Fruit fly (Drosophila melanogaster) whole organism, embryonic: ENCODE data around the gene CG8300.

Source experiments
- B-H1 ChIP-seq: fragments of 200-800 bp; sonication (Bioruptor generic); IDR thresholded peaks from 3 replicates; pipeline ENCODE4 v1.3.6; 2022; ENCODE audit warnings: missing biosample characterization, missing genetic modification characterization
- CG10654 ChIP-seq: fragments of 200-800 bp; sonication (Bioruptor generic); optimal IDR thresholded peaks from 2 replicates; lab custom pipeline; 2016; ENCODE audit warnings: missing biosample characterization, missing genetic modification characterization
- CG12071 ChIP-seq: fragments of 200-800 bp; sonication (Bioruptor generic); optimal IDR thresholded peaks from 3 replicates; lab custom pipeline; 2018; ENCODE audit warnings: missing biosample characterization, mild to moderate bottlenecking, missing genetic modification characterization
- CG12219 ChIP-seq: fragments of 200-800 bp; sonication (Bioruptor generic); optimal IDR thresholded peaks from 3 replicates; lab custom pipeline; 2018; ENCODE audit warnings: missing biosample characterization, mild to moderate bottlenecking, missing genetic modification characterization
- CG13287 ChIP-seq: fragments of 200-800 bp; sonication (Bioruptor generic); IDR thresholded peaks from 2 replicates; pipeline ENCODE4 v1.3.6; 2022; ENCODE audit warnings: missing biosample characterization, missing genetic modification characterization; ENCODE audit not compliant: partially characterized antibody
- CG14965 ChIP-seq: fragments of 200-800 bp; sonication (Bioruptor generic); optimal IDR thresholded peaks from 2 replicates; lab custom pipeline; 2016; ENCODE audit warnings: missing biosample characterization, missing genetic modification characterization, borderline replicate concordance
- CG1529 ChIP-seq: fragments of 200-800 bp; sonication (Bioruptor generic); optimal IDR thresholded peaks from 3 replicates; lab custom pipeline; 2018; ENCODE audit warnings: missing biosample characterization, missing genetic modification characterization
- CG15696 ChIP-seq: fragments of 200-800 bp; sonication (Bioruptor generic); optimal IDR thresholded peaks from 2 replicates; lab custom pipeline; 2019; ENCODE audit warnings: missing biosample characterization, mild to moderate bottlenecking, missing genetic modification characterization, moderate library complexity
- CG17568 ChIP-seq: fragments of 200-800 bp; sonication (Bioruptor generic); optimal IDR thresholded peaks from 2 replicates; lab custom pipeline; 2018; ENCODE audit warnings: missing biosample characterization, mild to moderate bottlenecking, missing genetic modification characterization, moderate library complexity
- CG17912 ChIP-seq: fragments of 200-800 bp; sonication (Bioruptor generic); optimal IDR thresholded peaks from 2 replicates; lab custom pipeline; 2018; ENCODE audit warnings: missing biosample characterization, mild to moderate bottlenecking, missing genetic modification characterization
- CG18599 ChIP-seq: fragments of 200-800 bp; sonication (Bioruptor generic); optimal IDR thresholded peaks from 3 replicates; lab custom pipeline; 2017; ENCODE audit warnings: missing biosample characterization, missing genetic modification characterization, mild to moderate bottlenecking, moderate library complexity, missing genetic modification reagents
- CG2116 ChIP-seq: fragments of 200-800 bp; sonication (Bioruptor generic); optimal IDR thresholded peaks from 3 replicates; lab custom pipeline; 2018; ENCODE audit warnings: missing biosample characterization, mild to moderate bottlenecking, missing genetic modification characterization
- CG2712 ChIP-seq: fragments of 200-800 bp; optimal IDR thresholded peaks from 3 replicates; lab custom pipeline; 2019; ENCODE audit warnings: missing biosample characterization, mild to moderate bottlenecking, missing genetic modification characterization, moderate library complexity
- CG2889 ChIP-seq: fragments of 200-800 bp; sonication (Bioruptor generic); IDR thresholded peaks from 3 replicates; pipeline ENCODE4 v1.3.6; 2022; ENCODE audit warnings: missing biosample characterization, missing genetic modification characterization
- CG31441 ChIP-seq: fragments of 200-800 bp; sonication (Bioruptor generic); IDR thresholded peaks from 2 replicates; pipeline ENCODE4 v1.3.6; 2022; ENCODE audit warnings: missing biosample characterization, missing genetic modification characterization
- CG32772 ChIP-seq: fragments of 200-800 bp; sonication (Bioruptor generic); IDR thresholded peaks from 2 replicates; pipeline ENCODE4 v1.3.6; 2022; ENCODE audit warnings: missing biosample characterization, missing genetic modification characterization
- CG3281 ChIP-seq: fragments of 200-800 bp; sonication (Bioruptor generic); optimal IDR thresholded peaks from 3 replicates; lab custom pipeline; 2017; ENCODE audit warnings: missing biosample characterization, mild to moderate bottlenecking, missing genetic modification characterization
- CG33557 ChIP-seq: fragments of 200-800 bp; sonication (Bioruptor generic); optimal IDR thresholded peaks from 2 replicates; lab custom pipeline; 2019; ENCODE audit warnings: missing biosample characterization, mild to moderate bottlenecking, missing genetic modification characterization, moderate library complexity
- CG34224 ChIP-seq: fragments of 200-800 bp; sonication (Bioruptor generic); IDR thresholded peaks from 3 replicates; pipeline ENCODE4 v1.3.6; 2022; ENCODE audit warnings: missing biosample characterization, missing genetic modification characterization; ENCODE audit not compliant: partially characterized antibody
- CG4424 ChIP-seq: fragments of 200-800 bp; sonication (Bioruptor generic); optimal IDR thresholded peaks from 3 replicates; lab custom pipeline; 2016; ENCODE audit warnings: missing biosample characterization, missing genetic modification characterization
- CG4820 ChIP-seq: fragments of 200-800 bp; sonication (Bioruptor generic); optimal IDR thresholded peaks from 3 replicates; lab custom pipeline; 2016; ENCODE audit warnings: missing biosample characterization, missing genetic modification characterization
- CG7556 ChIP-seq: fragments of 200-800 bp; sonication (Bioruptor generic); optimal IDR thresholded peaks from 2 replicates; lab custom pipeline; 2017; ENCODE audit warnings: missing biosample characterization, mild to moderate bottlenecking, missing genetic modification characterization
- CG7963 ChIP-seq: fragments of 200-800 bp; sonication (Bioruptor generic); IDR thresholded peaks from 3 replicates; pipeline ENCODE4 v1.3.6; 2022; ENCODE audit warnings: missing biosample characterization, missing genetic modification characterization; ENCODE audit not compliant: partially characterized antibody
- CG8765 ChIP-seq: fragments of 200-800 bp; sonication (Bioruptor generic); IDR thresholded peaks from 2 replicates; pipeline ENCODE4 v1.3.6; 2022; ENCODE audit warnings: missing biosample characterization, missing genetic modification characterization
- CG8944 ChIP-seq: fragments of 200-800 bp; sonication (Bioruptor generic); optimal IDR thresholded peaks from 3 replicates; lab custom pipeline; 2016; ENCODE audit warnings: missing biosample characterization, missing genetic modification characterization
- CG9215 ChIP-seq: fragments of 200-800 bp; sonication (Bioruptor generic); IDR thresholded peaks from 2 replicates; pipeline ENCODE4 v1.3.6; 2022; ENCODE audit warnings: missing biosample characterization, missing genetic modification characterization
- CG9876 ChIP-seq: fragments of 200-800 bp; sonication (Bioruptor generic); optimal IDR thresholded peaks from 2 replicates; lab custom pipeline; 2016; ENCODE audit warnings: missing biosample characterization, missing genetic modification characterization
- Dek ChIP-seq: fragments of 200-800 bp; sonication (Bioruptor generic); optimal IDR thresholded peaks from 3 replicates; lab custom pipeline; 2019; ENCODE audit warnings: missing biosample characterization, mild to moderate bottlenecking, missing genetic modification characterization, moderate library complexity
- Dip2 ChIP-seq: fragments of 200-800 bp; sonication (Bioruptor generic); IDR thresholded peaks from 2 replicates; pipeline ENCODE4 v1.3.6; 2022; ENCODE audit warnings: missing biosample characterization, missing genetic modification characterization
- Doc2 ChIP-seq: fragments of 200-800 bp; sonication (Bioruptor generic); IDR thresholded peaks from 2 replicates; pipeline ENCODE4 v1.3.6; 2022; ENCODE audit warnings: missing biosample characterization, missing genetic modification characterization
- E2f2 ChIP-seq: fragments of 200-800 bp; sonication (Bioruptor generic); IDR thresholded peaks from 2 replicates; pipeline ENCODE4 v1.3.6; 2022; ENCODE audit warnings: missing biosample characterization, missing genetic modification characterization
- Eip74EF ChIP-seq, 2 experiments: fragments of 200-800 bp in 1 of 2; fragments of >200 bp in 1 of 2; sonication (Bioruptor generic) in 1 of 2; optimal IDR thresholded peaks; 2 replicates each; lab custom pipeline; 2017 to 2019; ENCODE audit warnings: missing biosample characterization in 2 of 2, missing genetic modification characterization in 2 of 2, mild to moderate bottlenecking in 1 of 2, moderate library complexity in 1 of 2
- Lim3 ChIP-seq: fragments of 200-800 bp; sonication (Bioruptor generic); IDR thresholded peaks from 2 replicates; pipeline ENCODE4 v1.3.6; 2022; ENCODE audit warnings: missing biosample characterization, missing genetic modification characterization
- Side ChIP-seq: fragments of 200-800 bp; sonication (Bioruptor generic); optimal IDR thresholded peaks from 2 replicates; lab custom pipeline; 2016; ENCODE audit warnings: missing biosample characterization, missing genetic modification characterization
- Spps ChIP-seq: fragments of 200-800 bp; sonication (Bioruptor generic); optimal IDR thresholded peaks from 2 replicates; lab custom pipeline; 2018; ENCODE audit warnings: missing biosample characterization, mild to moderate bottlenecking, missing genetic modification characterization
- Xrp1 ChIP-seq: fragments of 200-800 bp; sonication (Bioruptor generic); IDR thresholded peaks from 2 replicates; pipeline ENCODE4 v1.3.6; 2022; ENCODE audit warnings: missing biosample characterization, missing genetic modification characterization
- dimm ChIP-seq: fragments of 200-800 bp; sonication (Bioruptor generic); IDR thresholded peaks from 2 replicates; pipeline ENCODE4 v1.3.6; 2022; ENCODE audit warnings: missing biosample characterization, missing genetic modification characterization
- dm ChIP-seq: fragments of 200-800 bp; sonication (Bioruptor generic); optimal IDR thresholded peaks from 3 replicates; lab custom pipeline; 2016; ENCODE audit warnings: missing biosample characterization, missing genetic modification characterization
- ewg ChIP-seq: fragments of 200-800 bp; sonication (Bioruptor generic); optimal IDR thresholded peaks from 3 replicates; lab custom pipeline; 2017; ENCODE audit warnings: mild to moderate bottlenecking, missing biosample characterization, missing genetic modification reagents, missing genetic modification characterization
- exex ChIP-seq: fragments of 200-800 bp; sonication (Bioruptor generic); optimal IDR thresholded peaks from 4 replicates; lab custom pipeline; 2018; ENCODE audit warnings: missing biosample characterization, mild to moderate bottlenecking, missing genetic modification characterization, moderate library complexity
- fu2 ChIP-seq: fragments of 200-800 bp; sonication (Bioruptor generic); optimal IDR thresholded peaks from 2 replicates; lab custom pipeline; 2016; ENCODE audit warnings: missing biosample characterization, missing genetic modification characterization
- ken ChIP-seq: fragments of 200-800 bp; sonication (Bioruptor generic); IDR thresholded peaks from 3 replicates; pipeline ENCODE4 v1.3.6; 2022; ENCODE audit warnings: missing biosample characterization, missing genetic modification characterization
- lilli ChIP-seq: fragments of 200-800 bp; sonication (Bioruptor generic); optimal IDR thresholded peaks from 3 replicates; lab custom pipeline; 2016; ENCODE audit warnings: missing biosample characterization, missing genetic modification characterization
- otp ChIP-seq: fragments of 200-800 bp; sonication (Bioruptor generic); IDR thresholded peaks from 3 replicates; pipeline ENCODE4, ENCODE4 v1.3.6; 2022; ENCODE audit warnings: missing biosample characterization, missing genetic modification characterization
- ro ChIP-seq: fragments of 200-800 bp; sonication (Bioruptor generic); IDR thresholded peaks from 2 replicates; pipeline ENCODE4 v1.3.6; 2022; ENCODE audit warnings: missing biosample characterization, missing genetic modification characterization
- shn ChIP-seq: fragments of 200-800 bp; sonication (Bioruptor generic); optimal IDR thresholded peaks from 3 replicates; lab custom pipeline; 2016; ENCODE audit warnings: missing biosample characterization, missing genetic modification characterization
- trh ChIP-seq: fragments of 200-800 bp; sonication (Bioruptor generic); optimal IDR thresholded peaks from 2 replicates; lab custom pipeline; 2016; ENCODE audit warnings: missing biosample characterization, missing genetic modification characterization
- vvl ChIP-seq: fragments of 200-800 bp; sonication (Bioruptor generic); IDR thresholded peaks from 2 replicates; pipeline ENCODE4 v1.3.6; 2022; ENCODE audit warnings: missing biosample characterization, missing genetic modification characterization
- zen2 ChIP-seq: fragments of 200-800 bp; sonication (Bioruptor generic); IDR thresholded peaks from 3 replicates; pipeline ENCODE4 v1.3.6; 2022; ENCODE audit warnings: missing biosample characterization, missing genetic modification characterization; ENCODE audit not compliant: partially characterized antibody

CG8300 gene

DNA sequence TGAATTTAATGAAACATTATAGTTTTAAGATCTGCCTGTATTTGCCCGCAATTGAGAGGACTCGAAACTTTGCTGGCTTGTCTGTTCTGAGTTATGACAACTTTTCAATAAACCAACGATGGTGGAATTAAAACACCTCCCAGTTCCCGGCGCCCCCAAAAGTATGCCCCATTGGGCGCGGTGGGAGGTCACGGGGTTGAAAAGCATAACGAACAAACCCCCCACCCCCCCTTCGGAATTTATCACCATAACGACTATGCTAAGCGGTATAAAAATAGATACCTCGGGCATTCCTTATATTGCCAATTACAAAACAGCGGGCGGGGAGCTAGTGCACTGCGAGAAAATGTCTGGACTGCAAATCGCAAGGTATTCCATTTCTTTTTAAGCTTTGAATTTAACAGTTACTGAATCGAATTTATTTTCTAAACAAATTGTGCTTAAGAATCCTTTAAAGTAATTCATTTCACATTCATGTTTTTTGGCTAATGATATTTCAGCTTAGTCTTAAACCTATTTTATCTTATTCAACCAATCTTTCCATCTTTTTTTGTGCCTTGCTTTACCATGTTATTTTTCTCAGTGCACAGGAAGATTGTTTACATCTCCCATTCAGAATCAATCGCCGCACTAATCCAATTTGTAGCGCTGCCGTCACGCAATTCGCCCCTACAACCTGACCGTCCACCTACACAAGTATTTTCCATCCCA is 3.2 kb upstream of the CG8300 start (continued):
- peak; percentile 84 for TF ChIP-seq CG33557 (GFP tag; lab: Kevin White, UChicago)
- peak; percentile 86 for TF ChIP-seq CG8944
- TF ChIP-seq CG12071 (GFP tag; lab: Kevin White, UChicago), result peak; percentile 40
- TF ChIP-seq ken (GFP tag; lab: Robert Waterston, UW), result peak; percentile 12; the same call in 1 of the 3 replicates
- peak; percentile 61 for TF ChIP-seq CG4424 (GFP tag; lab: Kevin White, UChicago)
- TF ChIP-seq dimm (GFP tag; lab: Robert Waterston, UW), result peak; percentile 48; the same call in 1 of the 2 replicates
- peak; percentile 9 for TF ChIP-seq CG10654
- peak; percentile 80 for TF ChIP-seq CG9876
- TF ChIP-seq CG18599 (GFP tag; lab: Kevin White, UChicago), result peak; percentile 86
- TF ChIP-seq CG1529, result peak; percentile 87
- peak; percentile 76 for TF ChIP-seq CG9215 (GFP tag; lab: Robert Waterston, UW)
- peak; percentile 81 for TF ChIP-seq vvl (GFP tag; lab: Robert Waterston, UW)
- TF ChIP-seq lilli (GFP tag; lab: Kevin White, UChicago), result peak; percentile 65
- peak; percentile 60 for TF ChIP-seq E2f2 (GFP tag; lab: Robert Waterston, UW)
- TF ChIP-seq CG7556 (GFP tag; lab: Kevin White, UChicago), result peak; percentile 94
- peak; percentile 74 for TF ChIP-seq CG17568
- TF ChIP-seq CG31441 (GFP tag; lab: Robert Waterston, UW), result peak; percentile 82
- peak; percentile 78 for TF ChIP-seq CG3281
- peak; percentile 85 for TF ChIP-seq CG2712 (tag; lab: Kevin White, UChicago)
- peak; percentile 84 for TF ChIP-seq Xrp1 (GFP tag; lab: Robert Waterston, UW)
- TF ChIP-seq dm (GFP tag; lab: Kevin White, UChicago), result peak; percentile 79
- peak; percentile 48 for TF ChIP-seq Side (GFP tag; lab: Kevin White, UChicago)
- peak; percentile 72 for TF ChIP-seq CG4820 (GFP tag; lab: Kevin White, UChicago)
- TF ChIP-seq Doc2, result no peak
- TF ChIP-seq exex, result peak; percentile 43
- TF ChIP-seq CG13287 (GFP tag; lab: Robert Waterston, UW), result no peak
- no peak for TF ChIP-seq CG34224 (GFP tag; lab: Robert Waterston, UW)
- TF ChIP-seq CG12219 (GFP tag; lab: Kevin White, UChicago), result peak; percentile 66
- peak in 1 of 2 experiments; percentile 87 for TF ChIP-seq Eip74EF (GFP tag; optimal IDR thresholded peaks at IDR 0.05; lab: Kevin White, UChicago)
- TF ChIP-seq CG15696, result peak; percentile 66
- TF ChIP-seq B-H1, result peak; percentile 57; the same call in 2 of the 3 replicates
- peak; percentile 73 for TF ChIP-seq CG32772 (GFP tag; lab: Robert Waterston, UW)
- TF ChIP-seq otp (GFP tag; lab: Robert Waterston, UW), result peak; percentile 44; the same call in 1 of the 3 replicates
- peak; percentile 79 for TF ChIP-seq CG2889
- no peak for TF ChIP-seq CG14965 (GFP tag; lab: Kevin White, UChicago)
- no peak for TF ChIP-seq CG17912 (GFP tag; lab: Kevin White, UChicago)
- peak; percentile 22; the same call in 1 of the 2 replicates for TF ChIP-seq CG8765 (GFP tag; lab: Robert Waterston, UW)
- TF ChIP-seq shn (GFP tag; lab: Kevin White, UChicago), result peak; percentile 88
- no peak for TF ChIP-seq CG7963 (GFP tag; lab: Robert Waterston, UW)
- TF ChIP-seq Lim3 (GFP tag; lab: Robert Waterston, UW), result no peak
- TF ChIP-seq ewg (GFP tag; lab: Kevin White, UChicago), result peak; percentile 82
- peak; percentile 33 for TF ChIP-seq CG2116 (GFP tag; lab: Kevin White, UChicago)
- TF ChIP-seq ro (GFP tag; lab: Robert Waterston, UW), result peak; percentile 41; the same call in 1 of the 2 replicates
- TF ChIP-seq Dek (tag; lab: Kevin White, UChicago), result peak; percentile 83
- TF ChIP-seq Dip2 (GFP tag; lab: Robert Waterston, UW), result no peak
- TF ChIP-seq Spps (tag; lab: Kevin White, UChicago), result peak; percentile 64
- no peak for TF ChIP-seq zen2
- TF ChIP-seq fu2 (GFP tag; lab: Kevin White, UChicago), result peak; percentile 87
- TF ChIP-seq trh (GFP tag; lab: Kevin White, UChicago), result peak; percentile 53
